Fruit fly (Drosophila melanogaster): ENCODE data around the gene CG4577.

Gene CG4577

DNA sequence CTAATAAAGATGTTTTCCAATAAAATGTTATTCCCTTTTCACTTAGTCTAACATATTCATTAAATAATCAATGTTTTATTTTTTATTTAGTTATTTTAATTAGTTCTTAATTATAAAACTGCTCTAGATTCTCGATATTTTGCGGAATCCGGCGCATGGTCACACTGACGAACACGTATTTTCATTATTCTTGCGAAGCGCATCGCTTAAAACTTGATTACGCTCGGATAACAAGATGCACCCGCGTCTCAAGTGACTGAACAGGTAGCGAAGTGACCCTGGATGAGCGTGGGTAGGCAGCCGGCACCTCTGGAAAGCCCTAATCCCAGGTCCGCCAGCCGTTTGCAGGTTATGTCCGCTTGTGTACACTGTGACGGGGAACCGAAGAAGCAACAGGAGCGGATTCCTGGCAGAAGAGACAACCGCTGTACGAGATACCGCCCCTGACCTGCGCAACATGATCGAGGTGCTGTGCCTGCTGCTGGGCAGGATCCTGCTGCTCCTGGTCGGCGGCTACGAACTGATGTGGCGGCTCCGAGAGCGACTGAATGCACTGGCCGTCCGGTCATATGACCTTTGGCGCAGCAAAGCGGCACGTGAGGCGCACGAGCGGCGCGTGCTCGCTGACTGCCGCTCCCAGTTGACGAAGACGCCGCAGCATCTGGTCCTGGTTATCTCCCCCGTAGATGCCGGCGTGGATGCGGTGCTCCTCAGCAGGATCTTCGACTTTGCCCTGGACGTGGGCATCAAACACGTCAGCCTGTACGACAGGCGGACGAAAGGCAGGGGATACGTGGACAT, 24.2 kb downstream of the CG4577 start, which contains the start of gene Tango14:
Tango14 (plus strand) TSS at position 143 of the 801 bp plus-strand sequence.
- no peak for TF ChIP-seq psq (GFP tag; optimal IDR thresholded peaks at IDR 0.05)
- no peak for TF ChIP-seq Jra (GFP tag; optimal IDR thresholded peaks at IDR 0.05)

DNA sequence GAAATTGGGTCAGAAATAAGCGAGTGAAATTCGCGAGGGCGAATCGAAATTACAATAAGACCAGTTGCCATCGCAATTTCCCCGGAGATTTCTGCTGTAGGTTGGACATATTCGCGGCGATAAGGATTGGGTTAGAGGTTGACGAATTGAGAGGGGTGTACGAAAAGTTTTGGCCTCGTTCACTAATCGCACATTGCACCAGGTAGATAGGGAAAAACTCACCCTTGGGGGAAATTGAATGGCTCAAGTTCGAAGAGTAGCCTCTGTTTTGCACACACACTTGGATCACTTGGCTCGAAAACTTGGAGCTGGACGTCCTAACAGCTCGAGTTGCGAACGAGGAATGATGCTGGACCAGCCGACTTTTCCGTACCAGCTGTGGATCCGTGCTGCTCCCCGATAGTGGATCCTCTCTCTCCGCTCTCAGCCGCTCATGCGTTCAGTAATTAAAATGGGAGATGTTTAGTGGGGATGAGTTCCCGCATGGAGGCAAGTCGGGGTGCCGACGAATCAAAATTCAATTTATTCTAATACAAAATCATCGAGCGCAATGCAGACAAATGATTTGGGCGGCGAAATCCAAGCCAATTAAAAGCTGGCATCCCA, 29.1 kb downstream of the CG4577 start, which contains the start of gene CG5080:
CG5080 (minus strand) TSS at position 349 of the 606 bp plus-strand sequence.
- TF ChIP-seq Rel (GFP tag; optimal IDR thresholded peaks at IDR 0.05) (no peak), Rel (tag; optimal IDR thresholded peaks at IDR 0.05) (peak; percentile 49), woc (GFP tag; optimal IDR thresholded peaks at IDR 0.05) (no peak), sv (GFP tag; optimal IDR thresholded peaks at IDR 0.05) (no peak), Mio (GFP tag; optimal IDR thresholded peaks at IDR 0.05) (no peak), dl (GFP tag; optimal IDR thresholded peaks at IDR 0.05; ENCODE audit: insufficient read depth in 1 of 2, partially characterized antibody in 2 of 2) (no peak), Hnf4 (GFP tag; optimal IDR thresholded peaks at IDR 0.05) (no peak), CG9705 (GFP tag; optimal IDR thresholded peaks at IDR 0.05) (no peak), brk (GFP tag; optimal IDR thresholded peaks at IDR 0.05) (no peak), GATAd (GFP tag; optimal IDR thresholded peaks at IDR 0.05) (no peak), CG32264 (GFP tag; optimal IDR thresholded peaks at IDR 0.05) (no peak), Dif (GFP tag; optimal IDR thresholded peaks at IDR 0.05; ENCODE audit: partially characterized antibody) (peak; percentile 63)

DNA sequence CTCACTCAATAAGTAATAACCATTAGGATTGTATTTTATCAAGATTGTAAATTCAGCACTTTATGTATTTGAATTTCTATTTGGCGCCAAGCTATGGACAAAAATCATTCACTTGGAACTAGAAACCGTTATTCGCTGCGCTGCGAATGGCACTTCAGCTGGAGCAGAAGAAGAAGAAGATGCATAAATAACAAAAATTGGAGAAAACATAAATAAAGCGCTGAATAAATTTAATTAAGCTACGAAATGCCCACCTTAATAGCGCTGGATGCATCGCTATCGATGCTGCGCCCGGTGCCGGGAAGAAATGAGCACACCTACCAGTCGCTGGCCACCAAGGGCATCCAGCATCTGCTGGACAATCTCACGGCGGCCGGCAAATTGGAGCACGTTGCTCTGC, 29.8 kb downstream of the CG4577 start, which contains the start of gene IntS14:
IntS14 (plus strand) TSS at position 150 of the 400 bp plus-strand sequence.
- TF ChIP-seq Myc (optimal IDR thresholded peaks at IDR 0.05) (peak; percentile 54), psq (GFP tag; optimal IDR thresholded peaks at IDR 0.05) (no peak), Rel (GFP tag; optimal IDR thresholded peaks at IDR 0.05) (no peak), Rel (tag; optimal IDR thresholded peaks at IDR 0.05) (peak; percentile 48)

DNA sequence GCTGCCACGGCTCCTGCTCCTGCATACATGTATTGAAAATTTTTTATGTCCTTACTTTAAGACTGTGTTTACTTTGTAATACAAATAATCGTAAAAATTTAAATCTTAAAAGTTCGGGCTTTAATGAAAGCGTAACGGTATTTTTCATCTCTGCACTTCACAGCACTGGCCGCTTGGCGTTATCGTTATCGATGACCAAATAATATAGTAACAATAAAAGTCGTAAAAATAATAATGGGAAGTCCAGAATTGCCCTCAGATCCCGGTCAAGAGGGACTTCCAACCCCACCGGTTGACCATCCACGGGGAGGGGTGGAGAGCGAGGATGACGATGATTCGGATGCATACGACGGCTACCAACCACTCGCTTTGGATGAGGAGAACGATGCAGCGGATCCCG, 31.8 kb downstream of the CG4577 start, which contains the start of gene CG14341:
CG14341 (plus strand) TSS at position 181 of the 400 bp plus-strand sequence.
- no peak for TF ChIP-seq Rel (GFP tag; optimal IDR thresholded peaks at IDR 0.05)
- peak; percentile 97 for TF ChIP-seq Rel (tag; optimal IDR thresholded peaks at IDR 0.05)
- TF ChIP-seq brk (GFP tag; optimal IDR thresholded peaks at IDR 0.05) = no peak

DNA sequence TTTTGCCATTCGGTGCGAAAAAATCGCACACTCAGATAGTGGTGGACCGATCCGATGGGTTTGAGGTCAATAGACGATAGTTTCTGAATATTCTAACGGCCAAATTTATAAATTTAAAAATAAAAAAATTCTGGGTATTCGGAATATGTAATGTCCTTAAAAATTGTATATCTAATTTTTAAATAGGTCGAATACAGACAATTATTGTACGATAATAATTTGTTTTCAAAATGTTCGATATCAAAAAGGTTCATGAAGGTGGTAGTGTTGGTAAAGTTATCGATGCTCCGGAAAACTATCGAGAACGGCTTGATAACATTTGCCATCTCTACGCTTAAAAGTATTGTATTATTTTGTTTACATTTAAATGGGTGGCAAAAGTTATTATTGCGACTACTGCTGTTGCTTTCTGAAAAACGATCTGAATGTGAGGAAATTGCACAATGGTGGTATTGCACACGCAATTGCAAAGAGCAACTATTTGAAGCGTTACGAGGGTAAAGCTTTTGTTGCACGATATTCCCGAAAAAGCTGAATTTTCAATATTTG, 35.4 kb downstream of the CG4577 start, which contains the start of the genes CG31922 and Plap:
CG31922 (plus strand) TSS at position 315 of the 549 bp plus-strand sequence.
Plap (minus strand) TSS at position 499 of the 549 bp plus-strand sequence.
- TF ChIP-seq Hnf4 (GFP tag; optimal IDR thresholded peaks at IDR 0.05) = no peak
- no peak for TF ChIP-seq fru (GFP tag; optimal IDR thresholded peaks at IDR 0.05)
- TF ChIP-seq Dif (GFP tag; optimal IDR thresholded peaks at IDR 0.05; ENCODE audit: partially characterized antibody) = no peak
- peak; percentile 80 for TF ChIP-seq rgr (GFP tag; optimal IDR thresholded peaks at IDR 0.05)
- no peak for TF ChIP-seq CG32264 (GFP tag; optimal IDR thresholded peaks at IDR 0.05)
- TF ChIP-seq dmrt93B (GFP tag; optimal IDR thresholded peaks at IDR 0.05) = peak; percentile 63
- TF ChIP-seq GATAd (GFP tag; optimal IDR thresholded peaks at IDR 0.05) = no peak
- peak; percentile 18 to 76 for TF ChIP-seq foxo (GFP tag; optimal IDR thresholded peaks at IDR 0.05)
- TF ChIP-seq usp (GFP tag; optimal IDR thresholded peaks at IDR 0.05) = no peak
- TF ChIP-seq jim (GFP tag; optimal IDR thresholded peaks at IDR 0.05) = no peak
- no peak for TF ChIP-seq Rel (GFP tag; optimal IDR thresholded peaks at IDR 0.05)
- peak; percentile 97 for TF ChIP-seq Rel (tag; optimal IDR thresholded peaks at IDR 0.05)
- peak; percentile 76 for TF ChIP-seq br (GFP tag; optimal IDR thresholded peaks at IDR 0.05)
- no peak for TF ChIP-seq Vsx2 (GFP tag; optimal IDR thresholded peaks at IDR 0.05; ENCODE audit: partially characterized antibody)
- TF ChIP-seq sv (GFP tag; optimal IDR thresholded peaks at IDR 0.05) = peak; percentile 75
- peak; percentile 78 for TF ChIP-seq Sp1 (GFP tag; optimal IDR thresholded peaks at IDR 0.05)
- TF ChIP-seq lola (GFP tag; optimal IDR thresholded peaks at IDR 0.05) = no peak
- TF ChIP-seq N (GFP tag; optimal IDR thresholded peaks at IDR 0.05) = no peak
- no peak for TF ChIP-seq CrebA (GFP tag; optimal IDR thresholded peaks at IDR 0.05; ENCODE audit: borderline replicate concordance)
- peak; percentile 58 for TF ChIP-seq woc (GFP tag; optimal IDR thresholded peaks at IDR 0.05)
- TF ChIP-seq Hr78 (GFP tag; optimal IDR thresholded peaks at IDR 0.05) = no peak
- TF ChIP-seq Abd-B (GFP tag; optimal IDR thresholded peaks at IDR 0.05) = no peak
- TF ChIP-seq HLH106 (tag; optimal IDR thresholded peaks at IDR 0.05) = peak; percentile 81
- no peak for TF ChIP-seq Dfd (GFP tag; optimal IDR thresholded peaks at IDR 0.05)
- no peak for TF ChIP-seq pan (optimal IDR thresholded peaks at IDR 0.05)
- TF ChIP-seq dsf (GFP tag; optimal IDR thresholded peaks at IDR 0.05; ENCODE audit: borderline replicate concordance) = no peak
- no peak for TF ChIP-seq sage (GFP tag; optimal IDR thresholded peaks at IDR 0.05)
- peak; percentile 67 for TF ChIP-seq ey (GFP tag; optimal IDR thresholded peaks at IDR 0.05)
- no peak for TF ChIP-seq brk (GFP tag; optimal IDR thresholded peaks at IDR 0.05)
- TF ChIP-seq CG9705 (GFP tag; optimal IDR thresholded peaks at IDR 0.05) = peak; percentile 63
- TF ChIP-seq Jra (GFP tag; optimal IDR thresholded peaks at IDR 0.05) = no peak
- TF ChIP-seq Mio (GFP tag; optimal IDR thresholded peaks at IDR 0.05) = no peak
- peak; percentile 61 for TF ChIP-seq Hr83 (GFP tag; optimal IDR thresholded peaks at IDR 0.05; ENCODE audit: poor library complexity, severe bottlenecking)
- no peak for TF ChIP-seq tai (GFP tag; optimal IDR thresholded peaks at IDR 0.05)
- TF ChIP-seq dl (GFP tag; optimal IDR thresholded peaks at IDR 0.05; ENCODE audit: insufficient read depth in 1 of 2, partially characterized antibody in 2 of 2) = no peak

Measured in whole organism, wandering third instar larva.